Worm (Caenorhabditis elegans) whole organism, L4/young adult: Measurements from ENCODE around the gene pag-3.
"Not testable (repeated sequence)": the region's sequence is repeated elsewhere in the genome, so short reads cannot be mapped to it uniquely, and the experiment has no call there.

Experiments used
- W03F9.2 ChIP-seq: fragments of 150-350 bp; optimal IDR thresholded peaks from 2 replicates; lab custom pipeline; 2014; ENCODE audit warnings: missing biosample characterization, missing genetic modification characterization
- dao-5 ChIP-seq: sonication (generic microtip); optimal IDR thresholded peaks from 2 replicates; lab custom pipeline; 2016; ENCODE audit warnings: missing genotype, missing genetic modification characterization, moderate library complexity, missing compliant biosample characterization
- him-1 ChIP-seq: sonication (generic microtip); optimal IDR thresholded peaks from 2 replicates; lab custom pipeline; 2016; ENCODE audit warnings: missing genotype, missing genetic modification reagents, missing genetic modification characterization, missing compliant biosample characterization

Gene pag-3

ce11 chrX:14969615-14970014 lies 15.2 kb upstream of the pag-3 start:
- TF ChIP-seq W03F9.2 (tag; lab: Kevin White, UChicago) (no peak), dao-5 (tag; lab: Kevin White, UChicago) (no peak), him-1 (tag; lab: Kevin White, UChicago) (no peak)

- TF ChIP-seq dao-5, W03F9.2, him-1 (tag; lab: Kevin White, UChicago): not testable (repeated sequence)
Measured at ce11 chrX:14966515-14966914, 12.1 kb upstream of the pag-3 start, which contains the start of gene F20D1.22. TSS of gene F20D1.22 (plus strand) at chrX:14966815.

ce11 chrX:14965761-14966160 lies 11.3 kb upstream of the pag-3 start, which contains the start of gene F45B8.5:
TSS of gene F45B8.5 (plus strand) at chrX:14966061.
- TF ChIP-seq him-1 (tag; lab: Kevin White, UChicago) (no peak), dao-5 (tag; lab: Kevin White, UChicago) (no peak), W03F9.2 (tag; lab: Kevin White, UChicago) (no peak)

ce11 chrX:14964253-14964652 lies 9.8 kb upstream of the pag-3 start, which contains the start of gene rgs-11:
TSS of gene rgs-11 (plus strand) at chrX:14964553.
- TF ChIP-seq him-1 (tag; lab: Kevin White, UChicago): no peak

- TF ChIP-seq him-1 (tag; lab: Kevin White, UChicago) (no peak), dao-5 (tag; lab: Kevin White, UChicago) (no peak), W03F9.2 (tag; lab: Kevin White, UChicago) (no peak)
Measured at ce11 chrX:14962456-14962855, 8.0 kb upstream of the pag-3 start, which contains the start of gene rgs-10. TSS of gene rgs-10 (plus strand) at chrX:14962756.

- TF ChIP-seq him-1 (tag; lab: Kevin White, UChicago) (no peak), dao-5 (tag; lab: Kevin White, UChicago) (no peak), W03F9.2 (tag; lab: Kevin White, UChicago) (no peak)
Measured at ce11 chrX:14961471-14961870, 7.0 kb upstream of the pag-3 start, which contains the start of gene idpp-3. TSS of gene idpp-3 (minus strand) at chrX:14961571.

- TF ChIP-seq him-1 (tag; lab: Kevin White, UChicago) (no peak), dao-5 (tag; lab: Kevin White, UChicago) (no peak), W03F9.2 (tag; lab: Kevin White, UChicago) (no peak)
Measured at ce11 chrX:14960841-14961240, 6.4 kb upstream of the pag-3 start.

ce11 chrX:14959393-14960073 lies 5.1 kb upstream of the pag-3 start:
- no peak for TF ChIP-seq dao-5 (tag; lab: Kevin White, UChicago)

- TF ChIP-seq W03F9.2 (tag; lab: Kevin White, UChicago): no peak
Measured at ce11 chrX:14958401-14958800, 4.0 kb upstream of the pag-3 start.

- TF ChIP-seq dao-5 (tag; lab: Kevin White, UChicago) (no peak), W03F9.2 (tag; lab: Kevin White, UChicago) (no peak), him-1 (tag; lab: Kevin White, UChicago) (no peak)
Measured at ce11 chrX:14957176-14957575, 2.7 kb upstream of the pag-3 start.

ce11 chrX:14951797-14952196 lies 2.7 kb downstream of the pag-3 start:
- TF ChIP-seq W03F9.2 (tag; lab: Kevin White, UChicago) (no peak), dao-5 (tag; lab: Kevin White, UChicago) (no peak), him-1 (tag; lab: Kevin White, UChicago) (no peak)

ce11 chrX:14947355-14947668 lies 7.1 kb downstream of the pag-3 start:
- TF ChIP-seq W03F9.2 (tag; lab: Kevin White, UChicago) (no peak), him-1 (tag; lab: Kevin White, UChicago) (no peak), dao-5 (tag; lab: Kevin White, UChicago) (no peak)

ce11 chrX:14946464-14947354 lies 7.7 kb downstream of the pag-3 start:
- TF ChIP-seq dao-5 (tag; lab: Kevin White, UChicago) (no peak), W03F9.2 (tag; lab: Kevin White, UChicago) (no peak), him-1 (tag; lab: Kevin White, UChicago) (no peak)

- TF ChIP-seq dao-5 (tag; lab: Kevin White, UChicago) (no peak), him-1 (tag; lab: Kevin White, UChicago) (no peak), W03F9.2 (tag; lab: Kevin White, UChicago) (no peak)
Measured at ce11 chrX:14946217-14946463, 8.3 kb downstream of the pag-3 start, which contains the start of gene mrp-5. TSS of gene mrp-5 (minus strand) at chrX:14946317.
